Fruit fly (Drosophila melanogaster) whole organism, embryonic: Measurements from ENCODE around the gene prd1.
A peak's percentile ranks its signal among the peaks of the same experiment; 100 is the strongest.

Experiments
- Atf6 ChIP-seq: fragments of 200-800 bp; sonication (Bioruptor generic); IDR thresholded peaks from 2 replicates; pipeline ENCODE4 v1.3.6; 2022; ENCODE audit warnings: missing biosample characterization, missing genetic modification characterization
- Awh ChIP-seq: fragments of 200-800 bp; sonication (Bioruptor generic); IDR thresholded peaks from 2 replicates; pipeline ENCODE4, ENCODE4 v1.3.6; 2022; ENCODE audit warnings: missing biosample characterization, missing genetic modification characterization
- CG10267 ChIP-seq: fragments of 200-800 bp; sonication (Bioruptor generic); optimal IDR thresholded peaks from 2 replicates; lab custom pipeline; 2018; ENCODE audit warnings: missing biosample characterization, mild to moderate bottlenecking, missing genetic modification characterization, moderate library complexity
- CG11695 ChIP-seq: fragments of 200-800 bp; sonication (Bioruptor generic); IDR thresholded peaks from 3 replicates; pipeline ENCODE4 v1.3.6; 2022; ENCODE audit warnings: missing biosample characterization, missing genetic modification characterization
- CG12391 ChIP-seq: fragments of 200-800 bp; sonication (Bioruptor generic); optimal IDR thresholded peaks from 3 replicates; lab custom pipeline; 2018; ENCODE audit warnings: missing biosample characterization, mild to moderate bottlenecking, missing genetic modification characterization, moderate library complexity
- CG14965 ChIP-seq: fragments of 200-800 bp; sonication (Bioruptor generic); optimal IDR thresholded peaks from 2 replicates; lab custom pipeline; 2016; ENCODE audit warnings: missing biosample characterization, missing genetic modification characterization, borderline replicate concordance
- CG17328 ChIP-seq: fragments of 200-800 bp; sonication (Bioruptor generic); IDR thresholded peaks from 2 replicates; pipeline ENCODE4 v1.3.6; 2022; ENCODE audit warnings: missing biosample characterization, missing genetic modification characterization
- CG17612 ChIP-seq: fragments of 200-800 bp; sonication (Bioruptor generic); IDR thresholded peaks from 2 replicates; pipeline ENCODE4 v1.3.6; 2022; ENCODE audit warnings: missing biosample characterization, missing genetic modification characterization
- CG17802 ChIP-seq: fragments of 200-800 bp; sonication (Bioruptor generic); optimal IDR thresholded peaks from 2 replicates; lab custom pipeline; 2018; ENCODE audit warnings: missing biosample characterization, mild to moderate bottlenecking, missing genetic modification characterization, moderate library complexity
- CG18262 ChIP-seq: fragments of 200-800 bp; optimal IDR thresholded peaks from 3 replicates; lab custom pipeline; 2019; ENCODE audit warnings: missing biosample characterization, mild to moderate bottlenecking, missing genetic modification characterization, moderate library complexity
- CG31365 ChIP-seq: fragments of 200-800 bp; sonication (Bioruptor generic); optimal IDR thresholded peaks from 2 replicates; lab custom pipeline; 2018; ENCODE audit warnings: missing biosample characterization, mild to moderate bottlenecking, missing genetic modification characterization
- CG32767 ChIP-seq: fragments of 200-800 bp; sonication (Bioruptor generic); IDR thresholded peaks from 2 replicates; pipeline ENCODE4 v1.3.6; 2022; ENCODE audit warnings: missing biosample characterization, missing genetic modification characterization
- CG4424 ChIP-seq: fragments of 200-800 bp; sonication (Bioruptor generic); optimal IDR thresholded peaks from 3 replicates; lab custom pipeline; 2016; ENCODE audit warnings: missing biosample characterization, missing genetic modification characterization
- CG5180 ChIP-seq: fragments of 200-800 bp; sonication (Bioruptor generic); optimal IDR thresholded peaks from 3 replicates; lab custom pipeline; 2017; ENCODE audit warnings: missing biosample characterization, missing genetic modification characterization, mild to moderate bottlenecking, moderate library complexity, missing genetic modification reagents
- CG8290 ChIP-seq, 3 experiments: fragments of 200-800 bp; sonication (Bioruptor generic); optimal IDR thresholded peaks; 2 replicates each; lab custom pipeline; 2016 to 2019; ENCODE audit warnings: missing biosample characterization in 3 of 3, missing genetic modification characterization in 3 of 3, mild to moderate bottlenecking in 2 of 3, moderate library complexity in 1 of 3
- CG8478 ChIP-seq: fragments of >200 bp; optimal IDR thresholded peaks from 2 replicates; lab custom pipeline; 2018
- CkIIα-i1 ChIP-seq: fragments of 200-800 bp; sonication (Bioruptor generic); IDR thresholded peaks from 2 replicates; pipeline ENCODE4 v1.3.6; 2022; ENCODE audit warnings: missing biosample characterization, missing genetic modification characterization
- Dip2 ChIP-seq: fragments of 200-800 bp; sonication (Bioruptor generic); IDR thresholded peaks from 2 replicates; pipeline ENCODE4 v1.3.6; 2022; ENCODE audit warnings: missing biosample characterization, missing genetic modification characterization
- Doc2 ChIP-seq: fragments of 200-800 bp; sonication (Bioruptor generic); IDR thresholded peaks from 2 replicates; pipeline ENCODE4 v1.3.6; 2022; ENCODE audit warnings: missing biosample characterization, missing genetic modification characterization
- Eip74EF ChIP-seq, 2 experiments: fragments of 200-800 bp in 1 of 2; fragments of >200 bp in 1 of 2; sonication (Bioruptor generic) in 1 of 2; optimal IDR thresholded peaks; 2 replicates each; lab custom pipeline; 2017 to 2019; ENCODE audit warnings: missing biosample characterization in 2 of 2, missing genetic modification characterization in 2 of 2, mild to moderate bottlenecking in 1 of 2, moderate library complexity in 1 of 2
- Hmr ChIP-seq: fragments of 200-800 bp; sonication (Bioruptor generic); optimal IDR thresholded peaks from 3 replicates; lab custom pipeline; 2017; ENCODE audit warnings: mild to moderate bottlenecking, missing biosample characterization, missing genetic modification reagents, missing genetic modification characterization
- Hsf ChIP-seq: fragments of 200-800 bp; sonication (Bioruptor generic); optimal IDR thresholded peaks from 3 replicates; lab custom pipeline; 2016; ENCODE audit warnings: missing biosample characterization, missing genetic modification characterization
- Nf-YC ChIP-seq: fragments of 200-800 bp; optimal IDR thresholded peaks from 3 replicates; lab custom pipeline; 2019; ENCODE audit warnings: missing biosample characterization, mild to moderate bottlenecking, missing genetic modification characterization, moderate library complexity
- Ravus ChIP-seq: fragments of 200-800 bp; sonication (Bioruptor generic); IDR thresholded peaks from 2 replicates; pipeline ENCODE4 v1.3.6; 2022; ENCODE audit warnings: missing biosample characterization, missing genetic modification characterization
- Rx ChIP-seq: fragments of 200-800 bp; sonication (Bioruptor generic); IDR thresholded peaks from 2 replicates; pipeline ENCODE4 v1.3.6; 2022; ENCODE audit warnings: missing biosample characterization, missing genetic modification characterization
- Sry-β ChIP-seq: fragments of 200-800 bp; sonication (Bioruptor generic); optimal IDR thresholded peaks from 2 replicates; lab custom pipeline; 2018; ENCODE audit warnings: missing biosample characterization, mild to moderate bottlenecking, missing genetic modification characterization, moderate library complexity
- Tbp ChIP-seq: fragments of >200 bp; optimal IDR thresholded peaks from 2 replicates; lab custom pipeline; 2018; ENCODE audit warnings: missing biosample characterization, missing genetic modification characterization
- Usf ChIP-seq: fragments of 200-800 bp; sonication (Bioruptor generic); optimal IDR thresholded peaks from 2 replicates; lab custom pipeline; 2017; ENCODE audit warnings: missing genotype, missing biosample characterization, missing genetic modification characterization
- Vsx1 ChIP-seq: fragments of 200-800 bp; sonication (Bioruptor generic); optimal IDR thresholded peaks from 2 replicates; lab custom pipeline; 2017; ENCODE audit warnings: missing biosample characterization, mild to moderate bottlenecking, missing genetic modification characterization, missing genetic modification reagents
- Xrp1 ChIP-seq: fragments of 200-800 bp; sonication (Bioruptor generic); IDR thresholded peaks from 2 replicates; pipeline ENCODE4 v1.3.6; 2022; ENCODE audit warnings: missing biosample characterization, missing genetic modification characterization
- ap ChIP-seq: fragments of 200-800 bp; sonication (Bioruptor generic); IDR thresholded peaks from 2 replicates; pipeline ENCODE4 v1.3.6; 2022; ENCODE audit warnings: missing biosample characterization, missing genetic modification characterization
- ase ChIP-seq: fragments of 200-800 bp; sonication (Bioruptor generic); IDR thresholded peaks from 3 replicates; pipeline ENCODE4 v1.3.6; 2022; ENCODE audit warnings: missing biosample characterization, missing genetic modification characterization
- crol ChIP-seq: fragments of 200-800 bp; sonication (Bioruptor generic); IDR thresholded peaks from 2 replicates; pipeline ENCODE4 v1.3.6; 2022; ENCODE audit warnings: missing biosample characterization, missing genetic modification characterization
- disco-r ChIP-seq: fragments of 200-800 bp; sonication (Bioruptor generic); optimal IDR thresholded peaks from 2 replicates; lab custom pipeline; 2016; ENCODE audit warnings: missing biosample characterization, missing genetic modification characterization
- dm ChIP-seq: fragments of 200-800 bp; sonication (Bioruptor generic); optimal IDR thresholded peaks from 3 replicates; lab custom pipeline; 2016; ENCODE audit warnings: missing biosample characterization, missing genetic modification characterization
- fd102C ChIP-seq: fragments of 200-800 bp; sonication (Bioruptor generic); optimal IDR thresholded peaks from 2 replicates; lab custom pipeline; 2018; ENCODE audit warnings: missing biosample characterization, mild to moderate bottlenecking, missing genetic modification characterization, moderate library complexity
- grau ChIP-seq: fragments of 200-800 bp; optimal IDR thresholded peaks from 3 replicates; lab custom pipeline; 2019; ENCODE audit warnings: missing biosample characterization, mild to moderate bottlenecking, missing genetic modification characterization, moderate library complexity
- gro ChIP-seq: fragments of 200-800 bp; sonication (Bioruptor generic); optimal IDR thresholded peaks from 2 replicates; lab custom pipeline; 2016; ENCODE audit warnings: missing biosample characterization, missing genetic modification characterization
- jumu ChIP-seq: fragments of 200-800 bp; sonication (Bioruptor generic); optimal IDR thresholded peaks from 3 replicates; lab custom pipeline; 2016; ENCODE audit warnings: missing biosample characterization, missing genetic modification characterization
- lab ChIP-seq: fragments of 200-800 bp; sonication (Bioruptor generic); optimal IDR thresholded peaks from 3 replicates; lab custom pipeline; 2017; ENCODE audit warnings: missing biosample characterization, missing genetic modification characterization, mild to moderate bottlenecking, moderate library complexity, missing genetic modification reagents
- lbe ChIP-seq: fragments of 200-800 bp; sonication (Bioruptor generic); optimal IDR thresholded peaks from 2 replicates; lab custom pipeline; 2016; ENCODE audit warnings: missing biosample characterization, mild to moderate bottlenecking, missing genetic modification characterization
- lmd ChIP-seq: fragments of 200-800 bp; sonication (Bioruptor generic); IDR thresholded peaks from 2 replicates; pipeline ENCODE4 v1.3.6; 2022; ENCODE audit warnings: missing biosample characterization, missing genetic modification characterization
- nerfin-1 ChIP-seq: fragments of 200-800 bp; sonication (Bioruptor generic); optimal IDR thresholded peaks from 3 replicates; lab custom pipeline; 2019; ENCODE audit warnings: missing biosample characterization, mild to moderate bottlenecking, missing genetic modification characterization, moderate library complexity
- org-1 ChIP-seq: fragments of 200-800 bp; sonication (Bioruptor generic); optimal IDR thresholded peaks from 2 replicates; lab custom pipeline; 2017; ENCODE audit warnings: missing biosample characterization, missing genetic modification characterization
- phol ChIP-seq: fragments of 200-800 bp; sonication (Bioruptor generic); optimal IDR thresholded peaks from 3 replicates; lab custom pipeline; 2018; ENCODE audit warnings: missing biosample characterization, mild to moderate bottlenecking, missing genetic modification characterization, moderate library complexity
- slou ChIP-seq: fragments of 200-800 bp; sonication (Bioruptor generic); optimal IDR thresholded peaks from 3 replicates; lab custom pipeline; 2016; ENCODE audit warnings: missing biosample characterization, missing genetic modification characterization
- tll ChIP-seq, 2 experiments: fragments of 200-800 bp in 1 of 2; fragments of >200 bp in 1 of 2; sonication (Bioruptor generic) in 1 of 2; optimal IDR thresholded peaks; 2 replicates each; lab custom pipeline; 2017 to 2019; ENCODE audit warnings: missing biosample characterization in 2 of 2, missing genetic modification characterization in 2 of 2, mild to moderate bottlenecking in 1 of 2, moderate library complexity in 1 of 2
- wor ChIP-seq: fragments of 200-800 bp; sonication (Bioruptor generic); IDR thresholded peaks from 2 replicates; pipeline ENCODE4 v1.3.6; 2022; ENCODE audit warnings: missing biosample characterization, missing genetic modification characterization

The prd1 gene

dm6 chr3R:11778012-11778865 is 8.6 kb downstream of the prd1 start (continued):
- peak; percentile 95 for TF ChIP-seq CG5180 (GFP tag; lab: Kevin White, UChicago)
- peak; percentile 70 for TF ChIP-seq grau
- peak; percentile 39 for TF ChIP-seq fd102C (GFP tag; lab: Kevin White, UChicago)
- peak; percentile 54; the same call in 1 of the 2 replicates for TF ChIP-seq CG17328 (GFP tag; lab: Robert Waterston, UW)
- TF ChIP-seq disco-r (GFP tag; lab: Kevin White, UChicago) = no peak
- TF ChIP-seq ap (GFP tag; lab: Robert Waterston, UW) = no peak
- TF ChIP-seq Xrp1 (GFP tag; lab: Robert Waterston, UW) = peak; percentile 36; the same call in 1 of the 2 replicates
- TF ChIP-seq CG8478 (lab: Kevin White, UChicago) = peak; percentile 4
- TF ChIP-seq CG11695 (GFP tag; lab: Robert Waterston, UW) = peak; percentile 37; the same call in 1 of the 3 replicates
- TF ChIP-seq Awh (GFP tag; lab: Robert Waterston, UW) = peak; percentile 7; the same call in 1 of the 2 replicates
- TF ChIP-seq nerfin-1 (tag; lab: Kevin White, UChicago) = peak; percentile 61
- TF ChIP-seq Sry-β (GFP tag; lab: Kevin White, UChicago) = no peak
- TF ChIP-seq Doc2 (GFP tag; lab: Robert Waterston, UW) = no peak
- TF ChIP-seq CG18262 = peak; percentile 87
- no peak for TF ChIP-seq lbe (GFP tag; lab: Kevin White, UChicago)
- TF ChIP-seq Nf-YC (tag; lab: Kevin White, UChicago) = peak; percentile 62
- TF ChIP-seq CG12391 (tag; lab: Kevin White, UChicago) = peak; percentile 83
- TF ChIP-seq dm (GFP tag; lab: Kevin White, UChicago) = peak; percentile 77
- peak; percentile 73 for TF ChIP-seq gro (GFP tag; lab: Kevin White, UChicago)
- peak; percentile 78; the same call in 1 of the 2 replicates for TF ChIP-seq crol
- peak in 1 of 2 experiments; percentile 69 for TF ChIP-seq tll (GFP tag; optimal IDR thresholded peaks at IDR 0.05; lab: Kevin White, UChicago)
- TF ChIP-seq Ravus = no peak
- no peak for TF ChIP-seq CkIIα-i1 (GFP tag; lab: Robert Waterston, UW)
- TF ChIP-seq CG8290 (GFP tag; optimal IDR thresholded peaks at IDR 0.05; lab: Kevin White, UChicago) = peak; percentile 49
- TF ChIP-seq CG8290 (tag; optimal IDR thresholded peaks at IDR 0.05; lab: Kevin White, UChicago) = peak; percentile 6 to 77
- peak; percentile 75 for TF ChIP-seq CG4424
- peak; percentile 40 for TF ChIP-seq CG32767 (GFP tag; lab: Robert Waterston, UW)
- TF ChIP-seq Hmr (GFP tag; lab: Kevin White, UChicago) = peak; percentile 54
- TF ChIP-seq CG14965 (GFP tag; lab: Kevin White, UChicago) = no peak
- no peak for TF ChIP-seq Dip2
- no peak for TF ChIP-seq Tbp (GFP tag; lab: Kevin White, UChicago)
- no peak for TF ChIP-seq CG31365 (tag; lab: Kevin White, UChicago)
- peak; percentile 18 for TF ChIP-seq Hsf (GFP tag; lab: Kevin White, UChicago)
- no peak for TF ChIP-seq Rx
- TF ChIP-seq CG17612 = no peak
- TF ChIP-seq phol = peak; percentile 65
- TF ChIP-seq Usf (GFP tag; lab: Kevin White, UChicago) = peak; percentile 66
- peak; percentile 18 for TF ChIP-seq slou (GFP tag; lab: Kevin White, UChicago)
- TF ChIP-seq org-1 (GFP tag; lab: Kevin White, UChicago) = peak; percentile 35
- TF ChIP-seq Vsx1 (GFP tag; lab: Kevin White, UChicago) = no peak
- TF ChIP-seq CG17802 (tag; lab: Kevin White, UChicago) = peak; percentile 0
- peak; percentile 51 for TF ChIP-seq CG10267
- peak; percentile 70 for TF ChIP-seq lmd (GFP tag; lab: Robert Waterston, UW)
- TF ChIP-seq ase (GFP tag; lab: Robert Waterston, UW) = 0 out of 3 replicates have a peak, but pooled peaks have one; percentile 21
- TF ChIP-seq lab (GFP tag; lab: Kevin White, UChicago) = peak; percentile 63
- peak in 1 of 2 experiments; percentile 71 for TF ChIP-seq Eip74EF (GFP tag; optimal IDR thresholded peaks at IDR 0.05; lab: Kevin White, UChicago)
- no peak; the same call in 1 of the 2 replicates for TF ChIP-seq wor (GFP tag; lab: Robert Waterston, UW)
- TF ChIP-seq Atf6 (GFP tag; lab: Robert Waterston, UW) = no peak; the same call in 1 of the 2 replicates
- peak; percentile 45 for TF ChIP-seq jumu (GFP tag; lab: Kevin White, UChicago)
